Worm (Caenorhabditis elegans): ENCODE measurements around the gene C12D8.20.

DNA sequence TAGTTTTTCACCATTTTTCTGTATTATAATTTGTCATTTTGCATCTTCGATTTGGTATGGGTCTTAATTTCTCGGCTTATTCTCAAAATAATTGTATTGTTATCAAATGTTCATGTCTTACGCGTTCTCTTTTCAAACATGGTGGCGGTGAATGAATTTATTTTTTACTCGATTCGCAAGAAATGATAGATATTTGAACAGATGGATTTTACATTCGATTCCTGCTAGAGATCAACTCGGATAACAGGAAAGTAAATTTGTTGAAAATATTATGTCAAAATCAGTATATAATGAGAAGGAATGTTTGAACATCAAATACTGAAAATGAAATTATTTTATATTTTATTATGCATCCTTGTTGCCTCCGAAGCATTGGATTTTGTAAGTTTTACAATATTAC lies 39.1 kb upstream of the C12D8.20 start, which contains the start of gene ZK856.4:
- TF ChIP-seq skn-1 (tag; optimal IDR thresholded peaks at IDR 0.05) (no peak), ceh-8 (GFP tag; optimal IDR thresholded peaks at IDR 0.05) (no peak), snpc-4 (tag; optimal IDR thresholded peaks at IDR 0.05) (no peak), C34B4.2 (tag; optimal IDR thresholded peaks at IDR 0.05) (no peak)
